Fruit fly (Drosophila melanogaster): ENCODE data around the gene ValRS-m.
A peak's percentile ranks its signal among the peaks of the same experiment; 100 is the strongest.

The ValRS-m gene

dm6 chr3L:8986582-8986981, 22.0 kb upstream of the ValRS-m start, which contains the start of gene CG5068:
Gene CG5068, plus strand, starts transcription at chr3L:8986710.
- TF ChIP-seq bab1 (GFP tag; optimal IDR thresholded peaks at IDR 0.05), result peak; percentile 10
- no peak for TF ChIP-seq CG33017 (tag; optimal IDR thresholded peaks at IDR 0.05)

- TF ChIP-seq Crg-1 (GFP tag; optimal IDR thresholded peaks at IDR 0.05) (peak; percentile 5), CG7045 (GFP tag; optimal IDR thresholded peaks at IDR 0.05) (no peak), Clk (GFP tag; optimal IDR thresholded peaks at IDR 0.05) (peak; percentile 13), Hr96 (GFP tag; optimal IDR thresholded peaks at IDR 0.05) (no peak), CG7101 (tag; optimal IDR thresholded peaks at IDR 0.05) (peak; percentile 59), kay (GFP tag; ENCODE audit: borderline replicate concordance) (no peak), CG1620 (GFP tag; optimal IDR thresholded peaks at IDR 0.05) (peak; percentile 28), CG33017 (tag; optimal IDR thresholded peaks at IDR 0.05) (peak; percentile 70), toe (GFP tag; optimal IDR thresholded peaks at IDR 0.05) (no peak), ovo (GFP tag; optimal IDR thresholded peaks at IDR 0.05) (peak; percentile 22), bab1 (GFP tag; optimal IDR thresholded peaks at IDR 0.05) (no peak), Mnt (GFP tag; optimal IDR thresholded peaks at IDR 0.05) (peak; percentile 45), CG11617 (GFP tag; optimal IDR thresholded peaks at IDR 0.05) (no peak), pad (GFP tag; optimal IDR thresholded peaks at IDR 0.05) (no peak), tj (GFP tag; optimal IDR thresholded peaks at IDR 0.05) (peak; percentile 25), CG12768 (GFP tag; optimal IDR thresholded peaks at IDR 0.05) (peak; percentile 44), cic (GFP tag; optimal IDR thresholded peaks at IDR 0.05) (peak; percentile 29), CG14711 (tag; optimal IDR thresholded peaks at IDR 0.05) (no peak), CG5204 (GFP tag; optimal IDR thresholded peaks at IDR 0.05) (peak; percentile 64), cnc (optimal IDR thresholded peaks at IDR 0.05) (no peak)
Observed at dm6 chr3L:8985848-8986320, 21.3 kb upstream of the ValRS-m start, which contains the start of gene Galk. Gene Galk, minus strand, starts transcription at chr3L:8986091.

- peak; percentile 60 for TF ChIP-seq CG7045 (GFP tag; optimal IDR thresholded peaks at IDR 0.05)
- TF ChIP-seq toe (GFP tag; optimal IDR thresholded peaks at IDR 0.05), result no peak
- TF ChIP-seq Hr96 (GFP tag; optimal IDR thresholded peaks at IDR 0.05), result peak; percentile 8
- peak; percentile 79 for TF ChIP-seq cic (GFP tag; optimal IDR thresholded peaks at IDR 0.05)
- TF ChIP-seq pad (GFP tag; optimal IDR thresholded peaks at IDR 0.05), result no peak
- no peak for TF ChIP-seq Clk (GFP tag; optimal IDR thresholded peaks at IDR 0.05)
- peak; percentile 28 for TF ChIP-seq CG11617 (GFP tag; optimal IDR thresholded peaks at IDR 0.05)
- peak; percentile 19 for TF ChIP-seq Crg-1 (GFP tag; optimal IDR thresholded peaks at IDR 0.05)
- peak; percentile 37 for TF ChIP-seq Mnt (GFP tag; optimal IDR thresholded peaks at IDR 0.05)
- peak; percentile 7 for TF ChIP-seq kay (GFP tag; ENCODE audit: borderline replicate concordance)
- no peak for TF ChIP-seq CG1620 (GFP tag; optimal IDR thresholded peaks at IDR 0.05)
- no peak for TF ChIP-seq ovo (GFP tag; optimal IDR thresholded peaks at IDR 0.05)
- peak; percentile 89 for TF ChIP-seq CG14711 (tag; optimal IDR thresholded peaks at IDR 0.05)
- peak; percentile 58 for TF ChIP-seq CG33017 (tag; optimal IDR thresholded peaks at IDR 0.05)
- no peak for TF ChIP-seq CG7101 (tag; optimal IDR thresholded peaks at IDR 0.05)
- TF ChIP-seq CG12768 (GFP tag; optimal IDR thresholded peaks at IDR 0.05), result peak; percentile 41
- TF ChIP-seq cnc (optimal IDR thresholded peaks at IDR 0.05), result no peak
- TF ChIP-seq tj (GFP tag; optimal IDR thresholded peaks at IDR 0.05), result peak; percentile 25
- TF ChIP-seq bab1 (GFP tag; optimal IDR thresholded peaks at IDR 0.05), result no peak
- TF ChIP-seq CG5204 (GFP tag; optimal IDR thresholded peaks at IDR 0.05), result no peak
Observed at dm6 chr3L:8985132-8985847, 20.7 kb upstream of the ValRS-m start.

- no peak for TF ChIP-seq bab1 (GFP tag; optimal IDR thresholded peaks at IDR 0.05)
Observed at dm6 chr3L:8982044-8982443, 17.5 kb upstream of the ValRS-m start.

dm6 chr3L:8981495-8981894, 16.9 kb upstream of the ValRS-m start, which contains the start of gene CG13314:
Gene CG13314, plus strand, starts transcription at chr3L:8981795.
- no peak for TF ChIP-seq CG7101 (tag; optimal IDR thresholded peaks at IDR 0.05)

- TF ChIP-seq bab1 (GFP tag; optimal IDR thresholded peaks at IDR 0.05), result no peak
- no peak for TF ChIP-seq Hr96 (GFP tag; optimal IDR thresholded peaks at IDR 0.05)
- TF ChIP-seq tj (GFP tag; optimal IDR thresholded peaks at IDR 0.05), result peak; percentile 0
- TF ChIP-seq cic (GFP tag; optimal IDR thresholded peaks at IDR 0.05), result no peak
- no peak for TF ChIP-seq pad (GFP tag; optimal IDR thresholded peaks at IDR 0.05)
- no peak for TF ChIP-seq kay (GFP tag; ENCODE audit: borderline replicate concordance)
- no peak for TF ChIP-seq toe (GFP tag; optimal IDR thresholded peaks at IDR 0.05)
- no peak for TF ChIP-seq Clk (GFP tag; optimal IDR thresholded peaks at IDR 0.05)
Observed at dm6 chr3L:8979780-8980179, 15.2 kb upstream of the ValRS-m start, which contains the start of gene CG5644. Gene CG5644, minus strand, starts transcription at chr3L:8979880.

dm6 chr3L:8978678-8979413, 14.3 kb upstream of the ValRS-m start:
- TF ChIP-seq CG5204 (GFP tag; optimal IDR thresholded peaks at IDR 0.05) (no peak), kay (GFP tag; ENCODE audit: borderline replicate concordance) (no peak), cic (GFP tag; optimal IDR thresholded peaks at IDR 0.05) (peak; percentile 98), Crg-1 (GFP tag; optimal IDR thresholded peaks at IDR 0.05) (peak; percentile 20), toe (GFP tag; optimal IDR thresholded peaks at IDR 0.05) (no peak), ovo (GFP tag; optimal IDR thresholded peaks at IDR 0.05) (no peak), pad (GFP tag; optimal IDR thresholded peaks at IDR 0.05) (no peak), CG1620 (GFP tag; optimal IDR thresholded peaks at IDR 0.05) (no peak), CG11617 (GFP tag; optimal IDR thresholded peaks at IDR 0.05) (peak; percentile 36), CG33017 (tag; optimal IDR thresholded peaks at IDR 0.05) (peak; percentile 83), CG12768 (GFP tag; optimal IDR thresholded peaks at IDR 0.05) (peak; percentile 31), CG14711 (tag; optimal IDR thresholded peaks at IDR 0.05) (peak; percentile 51), bab1 (GFP tag; optimal IDR thresholded peaks at IDR 0.05) (peak; percentile 38), CG7045 (GFP tag; optimal IDR thresholded peaks at IDR 0.05) (peak; percentile 53), CG7101 (tag; optimal IDR thresholded peaks at IDR 0.05) (peak; percentile 66), tj (GFP tag; optimal IDR thresholded peaks at IDR 0.05) (peak; percentile 21), Mnt (GFP tag; optimal IDR thresholded peaks at IDR 0.05) (peak; percentile 6)
